Fruit fly (Drosophila melanogaster) whole organism, embryonic: ENCODE results near the gene cbt.

Experiments
- Awh ChIP-seq: fragments of 200-800 bp; sonication (Bioruptor generic); IDR thresholded peaks from 2 replicates; pipeline ENCODE4, ENCODE4 v1.3.6; 2022; ENCODE audit warnings: missing biosample characterization, missing genetic modification characterization
- CG12104 ChIP-seq: fragments of 200-800 bp; sonication (Bioruptor generic); optimal IDR thresholded peaks from 3 replicates; lab custom pipeline; 2016; ENCODE audit warnings: missing biosample characterization, missing genetic modification characterization
- CG13775 ChIP-seq: fragments of 200-800 bp; sonication (Bioruptor generic); optimal IDR thresholded peaks from 3 replicates; lab custom pipeline; 2017; ENCODE audit warnings: missing biosample characterization, mild to moderate bottlenecking, missing genetic modification characterization
- CG13894 ChIP-seq: fragments of 200-800 bp; sonication (Bioruptor generic); optimal IDR thresholded peaks from 3 replicates; lab custom pipeline; 2018; ENCODE audit warnings: missing biosample characterization, mild to moderate bottlenecking, missing genetic modification characterization, moderate library complexity
- CG14050 ChIP-seq: fragments of 200-800 bp; sonication (Bioruptor generic); IDR thresholded peaks from 3 replicates; pipeline ENCODE4 v1.3.6; 2022; ENCODE audit warnings: missing biosample characterization, missing genetic modification characterization
- CG14441 ChIP-seq: fragments of 200-800 bp; sonication (Bioruptor generic); IDR thresholded peaks from 2 replicates; pipeline ENCODE4 v1.3.6; 2022; ENCODE audit warnings: missing biosample characterization, missing genetic modification characterization
- CG16813 ChIP-seq: fragments of 200-800 bp; sonication (Bioruptor generic); IDR thresholded peaks from 3 replicates; pipeline ENCODE4 v1.3.6; 2022; ENCODE audit warnings: missing biosample characterization, missing genetic modification characterization; ENCODE audit not compliant: partially characterized antibody
- CG16863 ChIP-seq: fragments of 200-800 bp; sonication (Bioruptor generic); optimal IDR thresholded peaks from 3 replicates; lab custom pipeline; 2016; ENCODE audit warnings: missing biosample characterization, missing genetic modification characterization
- CG17612 ChIP-seq: fragments of 200-800 bp; sonication (Bioruptor generic); IDR thresholded peaks from 2 replicates; pipeline ENCODE4 v1.3.6; 2022; ENCODE audit warnings: missing biosample characterization, missing genetic modification characterization
- CG18262 ChIP-seq: fragments of 200-800 bp; optimal IDR thresholded peaks from 3 replicates; lab custom pipeline; 2019; ENCODE audit warnings: missing biosample characterization, mild to moderate bottlenecking, missing genetic modification characterization, moderate library complexity
- CG18476 ChIP-seq: fragments of 200-800 bp; sonication (Bioruptor generic); optimal IDR thresholded peaks from 2 replicates; lab custom pipeline; 2016; ENCODE audit warnings: missing biosample characterization, mild to moderate bottlenecking, missing genetic modification characterization
- CG2120 ChIP-seq: fragments of 200-800 bp; sonication (Bioruptor generic); optimal IDR thresholded peaks from 3 replicates; lab custom pipeline; 2016; ENCODE audit warnings: missing biosample characterization, missing genetic modification characterization
- CG2202 ChIP-seq: fragments of 200-800 bp; sonication (Bioruptor generic); optimal IDR thresholded peaks from 2 replicates; lab custom pipeline; 2018; ENCODE audit warnings: missing biosample characterization, mild to moderate bottlenecking, missing genetic modification characterization
- CG2678 ChIP-seq: fragments of 200-800 bp; sonication (Bioruptor generic); optimal IDR thresholded peaks from 3 replicates; lab custom pipeline; 2019; ENCODE audit warnings: missing biosample characterization, mild to moderate bottlenecking, missing genetic modification characterization, moderate library complexity
- CG3163 ChIP-seq: fragments of 200-800 bp; sonication (Bioruptor generic); optimal IDR thresholded peaks from 3 replicates; lab custom pipeline; 2016; ENCODE audit warnings: missing biosample characterization, missing genetic modification characterization
- CG5953 ChIP-seq: fragments of 200-800 bp; sonication (Bioruptor generic); IDR thresholded peaks from 2 replicates; pipeline ENCODE4 v1.3.6; 2022; ENCODE audit warnings: missing biosample characterization, missing genetic modification characterization
- CG6254 ChIP-seq: fragments of 200-800 bp; sonication (Bioruptor generic); optimal IDR thresholded peaks from 3 replicates; lab custom pipeline; 2017; ENCODE audit warnings: mild to moderate bottlenecking, missing biosample characterization, missing genetic modification reagents, missing genetic modification characterization
- CG6654 ChIP-seq: fragments of 200-800 bp; sonication (Bioruptor generic); optimal IDR thresholded peaks from 2 replicates; lab custom pipeline; 2017; ENCODE audit warnings: missing biosample characterization, mild to moderate bottlenecking, missing genetic modification characterization
- CG6683 ChIP-seq: fragments of 200-800 bp; sonication (Bioruptor generic); optimal IDR thresholded peaks from 2 replicates; lab custom pipeline; 2017; ENCODE audit warnings: missing biosample characterization, mild to moderate bottlenecking, missing genetic modification characterization, missing genetic modification reagents
- CG8944 ChIP-seq: fragments of 200-800 bp; sonication (Bioruptor generic); optimal IDR thresholded peaks from 3 replicates; lab custom pipeline; 2016; ENCODE audit warnings: missing biosample characterization, missing genetic modification characterization
- E2f1 ChIP-seq: fragments of 200-800 bp; sonication (Bioruptor generic); IDR thresholded peaks from 2 replicates; pipeline ENCODE4 v1.3.6; 2022; ENCODE audit warnings: missing biosample characterization, missing genetic modification characterization
- Fer1 ChIP-seq: fragments of 200-800 bp; sonication (Bioruptor generic); optimal IDR thresholded peaks from 2 replicates; lab custom pipeline; 2017; ENCODE audit warnings: missing biosample characterization, mild to moderate bottlenecking, missing genetic modification characterization
- Hr78 ChIP-seq, 2 experiments: fragments of 200-800 bp in 1 of 2; fragments of >200 bp in 1 of 2; sonication (Bioruptor generic) in 1 of 2; optimal IDR thresholded peaks; 2 replicates each; lab custom pipeline; 2017 to 2019; ENCODE audit warnings: missing biosample characterization in 2 of 2, missing genetic modification characterization in 2 of 2, mild to moderate bottlenecking in 1 of 2, moderate library complexity in 1 of 2
- MBD-R2 ChIP-seq: fragments of 200-800 bp; sonication (Bioruptor generic); IDR thresholded peaks from 2 replicates; pipeline ENCODE4 v1.3.6; 2022; ENCODE audit warnings: missing biosample characterization, missing genetic modification characterization
- MESR4 ChIP-seq: fragments of 200-800 bp; sonication (Bioruptor generic); optimal IDR thresholded peaks from 2 replicates; lab custom pipeline; 2018; ENCODE audit warnings: missing biosample characterization, mild to moderate bottlenecking, missing genetic modification characterization, moderate library complexity
- NFAT ChIP-seq: fragments of 200-800 bp; sonication (Bioruptor generic); IDR thresholded peaks from 2 replicates; pipeline ENCODE4 v1.3.6; 2022; ENCODE audit warnings: missing biosample characterization, missing genetic modification characterization
- Oaz ChIP-seq: fragments of 200-800 bp; sonication (Bioruptor generic); IDR thresholded peaks from 2 replicates; pipeline ENCODE4 v1.3.6; 2022; ENCODE audit warnings: missing biosample characterization, missing genetic modification characterization
- Pdp1 ChIP-seq, 2 experiments: fragments of 200-800 bp; sonication (Bioruptor generic); optimal IDR thresholded peaks; 3 replicates each; lab custom pipeline; 2016; ENCODE audit warnings: missing biosample characterization in 2 of 2, missing genetic modification characterization in 2 of 2, mild to moderate bottlenecking in 1 of 2, moderate library complexity in 1 of 2
- Sox100B ChIP-seq: fragments of 200-800 bp; sonication (Bioruptor generic); optimal IDR thresholded peaks from 3 replicates; lab custom pipeline; 2018; ENCODE audit warnings: missing biosample characterization, mild to moderate bottlenecking, missing genetic modification characterization
- Stat92E ChIP-seq, 3 experiments: fragments of >200 bp in 2 of 3; fragments of 200-800 bp in 1 of 3; sonication (Bioruptor generic) in 1 of 3; optimal IDR thresholded peaks; 2 replicates each; lab custom pipeline; 2017 to 2019; ENCODE audit warnings: missing biosample characterization in 3 of 3, missing genetic modification characterization in 3 of 3, mild to moderate bottlenecking in 1 of 3, moderate library complexity in 1 of 3
- ara ChIP-seq: fragments of 200-800 bp; sonication (Bioruptor generic); IDR thresholded peaks from 2 replicates; pipeline ENCODE4 v1.3.6; 2022; ENCODE audit warnings: missing biosample characterization, missing genetic modification characterization
- bab2 ChIP-seq: fragments of 200-800 bp; sonication (Bioruptor generic); optimal IDR thresholded peaks from 2 replicates; lab custom pipeline; 2016; ENCODE audit warnings: missing biosample characterization, missing genetic modification characterization
- bowl ChIP-seq: fragments of 200-800 bp; sonication (Bioruptor generic); IDR thresholded peaks from 2 replicates; pipeline ENCODE4 v1.3.6; 2022; ENCODE audit warnings: missing biosample characterization, missing genetic modification characterization
- btn ChIP-seq: fragments of 200-800 bp; sonication (Bioruptor generic); optimal IDR thresholded peaks from 2 replicates; lab custom pipeline; 2016; ENCODE audit warnings: missing biosample characterization, missing genetic modification characterization
- caup ChIP-seq: fragments of 200-800 bp; sonication (Bioruptor generic); optimal IDR thresholded peaks from 3 replicates; lab custom pipeline; 2017; ENCODE audit warnings: missing biosample characterization, mild to moderate bottlenecking, missing genetic modification characterization, moderate library complexity; ENCODE audit not compliant: severe bottlenecking
- gcm2 ChIP-seq: fragments of 200-800 bp; sonication (Bioruptor generic); optimal IDR thresholded peaks from 2 replicates; lab custom pipeline; 2016; ENCODE audit warnings: missing biosample characterization, missing genetic modification characterization
- gsb-n ChIP-seq: fragments of 200-800 bp; sonication (Bioruptor generic); optimal IDR thresholded peaks from 3 replicates; lab custom pipeline; 2018; ENCODE audit warnings: missing biosample characterization, mild to moderate bottlenecking, missing genetic modification characterization
- hb ChIP-seq: fragments of 200-800 bp; sonication (Bioruptor generic); IDR thresholded peaks from 3 replicates; pipeline ENCODE4 v1.3.6; 2022; ENCODE audit warnings: missing biosample characterization, missing genetic modification characterization; ENCODE audit not compliant: partially characterized antibody
- lilli ChIP-seq: fragments of 200-800 bp; sonication (Bioruptor generic); optimal IDR thresholded peaks from 3 replicates; lab custom pipeline; 2016; ENCODE audit warnings: missing biosample characterization, missing genetic modification characterization
- mam ChIP-seq: fragments of 200-800 bp; sonication (Bioruptor generic); optimal IDR thresholded peaks from 3 replicates; lab custom pipeline; 2016; ENCODE audit warnings: missing biosample characterization, missing genetic modification characterization
- odd ChIP-seq: fragments of 200-800 bp; sonication (Bioruptor generic); optimal IDR thresholded peaks from 2 replicates; lab custom pipeline; 2017; ENCODE audit warnings: missing biosample characterization, mild to moderate bottlenecking, missing genetic modification characterization
- pb ChIP-seq: fragments of 200-800 bp; sonication (Bioruptor generic); optimal IDR thresholded peaks from 3 replicates; lab custom pipeline; 2016; ENCODE audit warnings: missing biosample characterization, missing genetic modification characterization
- rib ChIP-seq: fragments of 200-800 bp; sonication (Bioruptor generic); IDR thresholded peaks from 2 replicates; pipeline ENCODE4 v1.3.6; 2022; ENCODE audit warnings: missing biosample characterization, missing genetic modification characterization
- sqz ChIP-seq: fragments of 200-800 bp; sonication (Bioruptor generic); optimal IDR thresholded peaks from 3 replicates; lab custom pipeline; 2018; ENCODE audit warnings: missing biosample characterization, mild to moderate bottlenecking, missing genetic modification characterization
- tna ChIP-seq: fragments of 200-800 bp; sonication (Bioruptor generic); IDR thresholded peaks from 2 replicates; pipeline ENCODE4 v1.3.6; 2022; ENCODE audit warnings: missing biosample characterization, missing genetic modification characterization; ENCODE audit not compliant: partially characterized antibody
- toy ChIP-seq: fragments of 200-800 bp; sonication (Bioruptor generic); IDR thresholded peaks from 2 replicates; pipeline ENCODE4 v1.3.6; 2022; ENCODE audit warnings: missing biosample characterization, missing genetic modification characterization
- zfh1 ChIP-seq: fragments of 200-800 bp; sonication (Bioruptor generic); IDR thresholded peaks from 3 replicates; pipeline ENCODE4 v1.3.6; 2022; ENCODE audit warnings: missing biosample characterization, missing genetic modification characterization

cbt gene

DNA sequence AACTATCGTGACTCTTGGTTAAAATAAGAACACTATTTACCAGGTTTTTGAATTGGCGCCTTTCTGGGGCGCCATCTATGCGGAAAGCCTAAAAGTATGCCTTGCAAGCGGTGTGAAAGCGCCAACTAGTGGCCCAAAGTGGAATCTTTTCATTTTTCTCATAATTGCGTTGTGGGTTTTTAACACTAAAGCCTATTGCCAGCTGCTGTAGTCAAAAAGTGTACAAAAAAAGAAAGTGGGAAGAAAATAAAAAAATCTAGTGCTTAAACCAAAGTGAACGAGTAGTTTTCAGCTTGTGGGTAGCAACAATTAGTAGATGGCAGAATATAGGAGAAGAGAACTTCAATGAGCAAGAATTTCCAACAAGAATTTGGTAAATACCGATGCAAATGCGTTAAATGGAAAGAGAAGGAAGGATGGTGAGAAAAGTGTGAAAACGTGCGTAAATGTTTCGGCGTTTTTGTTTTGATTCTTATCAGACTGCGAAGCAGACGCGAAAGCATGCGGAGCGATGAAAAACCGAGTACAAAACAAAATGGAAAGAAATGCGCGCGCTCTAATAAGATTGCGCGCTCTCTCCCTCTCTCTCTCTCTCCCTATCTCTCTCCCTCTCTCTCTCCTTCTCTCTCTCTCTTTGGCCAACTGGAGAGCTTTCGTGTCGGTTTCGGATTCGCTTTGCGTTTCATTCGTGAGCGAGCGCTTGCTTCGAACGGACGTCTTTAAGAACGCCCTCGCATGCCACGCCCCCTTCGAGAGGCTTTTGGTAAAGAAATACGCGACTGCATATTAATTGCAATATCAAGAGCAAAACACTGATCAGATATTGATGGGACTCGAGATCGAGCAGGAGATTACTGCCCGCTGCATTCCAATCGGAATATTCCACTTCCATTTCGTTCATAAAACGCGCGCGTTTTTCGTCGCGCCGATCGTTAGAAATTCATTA lies 10.9 kb upstream of the cbt start (continued):
- TF ChIP-seq Fer1 (GFP tag; lab: Kevin White, UChicago) (peak; percentile 59), CG8944 (GFP tag; lab: Kevin White, UChicago) (peak; percentile 86), CG16813 (GFP tag; lab: Robert Waterston, UW) (peak; percentile 30; the same call in 1 of the 3 replicates), bowl (GFP tag; lab: Robert Waterston, UW) (no peak; the same call in 1 of the 2 replicates), sqz (peak; percentile 71), CG18476 (peak; percentile 19), CG6654 (GFP tag; lab: Kevin White, UChicago) (no peak), NFAT (GFP tag; lab: Robert Waterston, UW) (peak; percentile 88), CG16863 (peak; percentile 65), tna (GFP tag; lab: Robert Waterston, UW) (0 out of 2 replicates have a peak, but pooled peaks have one; percentile 24), CG6683 (GFP tag; lab: Kevin White, UChicago) (no peak), ara (peak; percentile 26; the same call in 1 of the 2 replicates), pb (GFP tag; lab: Kevin White, UChicago) (peak; percentile 47), CG13775 (GFP tag; lab: Kevin White, UChicago) (peak; percentile 47), CG2678 (no peak), MESR4 (GFP tag; lab: Kevin White, UChicago) (no peak), bab2 (GFP tag; lab: Kevin White, UChicago) (peak; percentile 84), CG18262 (tag; lab: Kevin White, UChicago) (peak; percentile 32), CG13894 (peak; percentile 72), gcm2 (GFP tag; lab: Kevin White, UChicago) (no peak), CG14050 (no peak), odd (GFP tag; lab: Kevin White, UChicago) (peak; percentile 83), E2f1 (GFP tag; lab: Robert Waterston, UW) (peak; percentile 66), CG2202 (no peak), Sox100B (GFP tag; lab: Kevin White, UChicago) (no peak), toy (GFP tag; lab: Robert Waterston, UW) (0 out of 2 replicates have a peak, but pooled peaks have one; percentile 15), CG6254 (no peak), zfh1 (GFP tag; lab: Robert Waterston, UW) (peak; percentile 78), CG17612 (GFP tag; lab: Robert Waterston, UW) (peak; percentile 63; the same call in 1 of the 2 replicates), mam (GFP tag; lab: Kevin White, UChicago) (peak; percentile 70), CG14441 (peak; percentile 73), rib (GFP tag; lab: Robert Waterston, UW) (peak; percentile 70; the same call in 1 of the 2 replicates), btn (GFP tag; lab: Kevin White, UChicago) (peak; percentile 46), hb (GFP tag; lab: Robert Waterston, UW) (peak; percentile 36; the same call in 1 of the 3 replicates), CG12104 (peak; percentile 20), caup (GFP tag; lab: Kevin White, UChicago) (peak; percentile 56), lilli (peak; percentile 76), Stat92E (GFP tag; optimal IDR thresholded peaks at IDR 0.05; lab: Kevin White, UChicago) (peak in 1 of 3 experiments; percentile 72), gsb-n (peak; percentile 28), Pdp1 (GFP tag; optimal IDR thresholded peaks at IDR 0.05; lab: Kevin White, UChicago) (peak; percentile 68 to 73), CG2120 (GFP tag; lab: Kevin White, UChicago) (peak; percentile 65), MBD-R2 (peak; percentile 31), Hr78 (GFP tag; optimal IDR thresholded peaks at IDR 0.05; lab: Kevin White, UChicago) (no peak), CG5953 (GFP tag; lab: Robert Waterston, UW) (no peak), Oaz (no peak), CG3163 (GFP tag; lab: Kevin White, UChicago) (peak; percentile 70), Awh (GFP tag; lab: Robert Waterston, UW) (peak; percentile 31)
